Worm (Caenorhabditis elegans) whole organism, L1 larva: ENCODE results near the gene lgc-56.

Source experiments
- F16B12.6 ChIP-seq: fragments of 150-350 bp; optimal IDR thresholded peaks from 2 replicates; lab custom pipeline; 2014; ENCODE audit warnings: missing biosample characterization, missing genetic modification characterization
- aha-1 ChIP-seq: fragments of 150-350 bp; optimal IDR thresholded peaks from 2 replicates; lab custom pipeline; 2014; ENCODE audit warnings: missing biosample characterization, missing genetic modification characterization
- ces-1 ChIP-seq: fragments of 150-350 bp; optimal IDR thresholded peaks from 2 replicates; lab custom pipeline; 2014; ENCODE audit warnings: missing biosample characterization, missing genetic modification reagents, missing genetic modification characterization
- jun-1 ChIP-seq: fragments of 150-350 bp; optimal IDR thresholded peaks from 2 replicates; lab custom pipeline; 2014; ENCODE audit warnings: missing biosample characterization, missing genetic modification reagents, missing genetic modification characterization
- lin-14 ChIP-seq: fragments of 200-800 bp; sonication (Bioruptor generic); optimal IDR thresholded peaks from 2 replicates; lab custom pipeline; 2018; ENCODE audit warnings: mild to moderate bottlenecking, missing genetic modification characterization, moderate library complexity, missing compliant biosample characterization
- mdl-1 ChIP-seq, 2 experiments: fragments of 150-350 bp; optimal IDR thresholded peaks; 2 replicates each; lab custom pipeline; 2014 to 2017; ENCODE audit warnings: missing biosample characterization in 2 of 2, missing genetic modification characterization in 2 of 2, inconsistent platforms in 1 of 2
- nhr-20 ChIP-seq: sonication (generic microtip); optimal IDR thresholded peaks from 2 replicates; lab custom pipeline; 2016; ENCODE audit warnings: mild to moderate bottlenecking, missing genetic modification characterization, missing compliant biosample characterization
- skn-1 ChIP-seq: fragments of 150-350 bp; optimal IDR thresholded peaks from 2 replicates; lab custom pipeline; 2014; ENCODE audit warnings: missing biosample characterization, missing genetic modification characterization
- snpc-4 ChIP-seq: fragments of 150-350 bp; optimal IDR thresholded peaks from 2 replicates; lab custom pipeline; 2014; ENCODE audit warnings: missing biosample characterization, missing genetic modification characterization

DNA sequence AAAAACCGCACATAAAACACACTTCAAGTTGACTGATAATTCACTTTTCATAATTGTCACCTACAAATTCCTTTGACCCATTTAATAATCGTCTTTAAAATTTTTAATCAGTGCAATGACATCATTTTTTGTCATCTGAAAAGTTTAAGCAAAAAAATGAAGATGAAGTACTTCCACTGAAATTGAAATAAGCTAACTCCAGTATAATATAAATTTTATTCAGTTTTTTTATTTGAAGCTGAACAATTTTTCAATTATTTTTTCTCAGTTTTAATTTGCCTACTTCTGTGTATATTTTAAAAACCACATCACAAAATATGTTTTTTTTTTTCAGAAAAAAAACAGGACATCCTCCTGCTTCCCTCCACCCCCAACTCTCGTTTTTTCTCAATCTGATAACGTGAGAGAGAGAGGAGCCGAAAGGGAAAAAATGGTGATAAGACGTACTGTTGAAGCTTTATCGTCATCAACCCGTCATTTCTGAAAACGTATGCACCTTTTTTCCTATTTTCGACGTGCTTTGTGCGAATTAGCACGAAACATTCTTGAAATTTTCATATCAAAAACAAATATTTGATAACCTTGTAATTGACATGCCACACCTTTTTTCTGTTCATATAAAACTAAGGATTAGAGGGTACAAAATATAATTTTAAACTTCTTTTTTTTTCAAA lies 26.3 kb upstream of the lgc-56 start, which contains the start of the genes C04G6.11 and mpk-2:
- TF ChIP-seq skn-1 (tag; lab: Kevin White, UChicago), result no peak
- TF ChIP-seq aha-1 (tag; lab: Kevin White, UChicago), result no peak
- TF ChIP-seq snpc-4 (tag; lab: Kevin White, UChicago), result no peak
- TF ChIP-seq jun-1 (tag; lab: Kevin White, UChicago), result no peak
- TF ChIP-seq F16B12.6 (tag; lab: Kevin White, UChicago), result no peak
- TF ChIP-seq lin-14 (GFP tag; lab: Kevin White, UChicago), result no peak
- no peak for TF ChIP-seq nhr-20 (tag; lab: Kevin White, UChicago)
- TF ChIP-seq mdl-1 (tag; optimal IDR thresholded peaks at IDR 0.05; lab: Kevin White, UChicago), result no peak
- no peak for TF ChIP-seq ces-1
